Fruit fly (Drosophila melanogaster) whole organism, embryonic: Measurements from ENCODE around the gene CG12182.

ENCODE experiments used
- Atf6 ChIP-seq: fragments of 200-800 bp; sonication (Bioruptor generic); IDR thresholded peaks from 2 replicates; pipeline ENCODE4 v1.3.6; 2022; ENCODE audit warnings: missing biosample characterization, missing genetic modification characterization
- CG10274 ChIP-seq: fragments of 200-800 bp; sonication (Bioruptor generic); optimal IDR thresholded peaks from 3 replicates; lab custom pipeline; 2017; ENCODE audit warnings: missing biosample characterization, mild to moderate bottlenecking, missing genetic modification characterization
- CG11695 ChIP-seq: fragments of 200-800 bp; sonication (Bioruptor generic); IDR thresholded peaks from 3 replicates; pipeline ENCODE4 v1.3.6; 2022; ENCODE audit warnings: missing biosample characterization, missing genetic modification characterization
- CG1233 ChIP-seq: fragments of 200-800 bp; sonication (Bioruptor generic); optimal IDR thresholded peaks from 4 replicates; lab custom pipeline; 2018; ENCODE audit warnings: missing biosample characterization, mild to moderate bottlenecking, missing genetic modification characterization
- CG12744 ChIP-seq: fragments of 200-800 bp; sonication (Bioruptor generic); optimal IDR thresholded peaks from 2 replicates; lab custom pipeline; 2016; ENCODE audit warnings: missing biosample characterization, missing genetic modification characterization
- CG14860 ChIP-seq: fragments of 200-800 bp; sonication (Bioruptor generic); IDR thresholded peaks from 3 replicates; pipeline ENCODE4 v1.3.6; 2022; ENCODE audit warnings: missing biosample characterization, missing genetic modification characterization; ENCODE audit not compliant: partially characterized antibody
- CG16779 ChIP-seq: fragments of 200-800 bp; sonication (Bioruptor generic); IDR thresholded peaks from 2 replicates; pipeline ENCODE4 v1.3.6; 2022; ENCODE audit warnings: missing biosample characterization, missing genetic modification characterization
- CG17328 ChIP-seq: fragments of 200-800 bp; sonication (Bioruptor generic); IDR thresholded peaks from 2 replicates; pipeline ENCODE4 v1.3.6; 2022; ENCODE audit warnings: missing biosample characterization, missing genetic modification characterization
- CG31441 ChIP-seq: fragments of 200-800 bp; sonication (Bioruptor generic); IDR thresholded peaks from 2 replicates; pipeline ENCODE4 v1.3.6; 2022; ENCODE audit warnings: missing biosample characterization, missing genetic modification characterization
- CG43689 ChIP-seq: fragments of 200-800 bp; sonication (Bioruptor generic); IDR thresholded peaks from 2 replicates; pipeline ENCODE4 v1.3.6; 2022; ENCODE audit warnings: missing biosample characterization, missing genetic modification characterization
- CG4617 ChIP-seq: fragments of 200-800 bp; sonication (Bioruptor generic); optimal IDR thresholded peaks from 3 replicates; lab custom pipeline; 2016; ENCODE audit warnings: missing biosample characterization, missing genetic modification characterization, borderline replicate concordance
- CG6813 ChIP-seq: fragments of 200-800 bp; sonication (Bioruptor generic); optimal IDR thresholded peaks from 2 replicates; lab custom pipeline; 2017; ENCODE audit warnings: missing biosample characterization, missing genetic modification characterization, mild to moderate bottlenecking, moderate library complexity, missing genetic modification reagents
- CG7556 ChIP-seq: fragments of 200-800 bp; sonication (Bioruptor generic); optimal IDR thresholded peaks from 2 replicates; lab custom pipeline; 2017; ENCODE audit warnings: missing biosample characterization, mild to moderate bottlenecking, missing genetic modification characterization
- CG7745 ChIP-seq: fragments of 200-800 bp; sonication (Bioruptor generic); optimal IDR thresholded peaks from 2 replicates; lab custom pipeline; 2018; ENCODE audit warnings: missing biosample characterization, mild to moderate bottlenecking, missing genetic modification characterization, moderate library complexity
- CG8359 ChIP-seq: fragments of 200-800 bp; sonication (Bioruptor generic); optimal IDR thresholded peaks from 2 replicates; lab custom pipeline; 2017; ENCODE audit warnings: missing biosample characterization, mild to moderate bottlenecking, missing genetic modification characterization, borderline replicate concordance
- Camta ChIP-seq: fragments of 200-800 bp; sonication (Bioruptor generic); optimal IDR thresholded peaks from 2 replicates; lab custom pipeline; 2016; ENCODE audit warnings: missing biosample characterization, missing genetic modification characterization
- Dad ChIP-seq: fragments of 200-800 bp; sonication (Bioruptor generic); optimal IDR thresholded peaks from 3 replicates; lab custom pipeline; 2016; ENCODE audit warnings: missing biosample characterization, missing genetic modification characterization
- Dip2 ChIP-seq: fragments of 200-800 bp; sonication (Bioruptor generic); IDR thresholded peaks from 2 replicates; pipeline ENCODE4 v1.3.6; 2022; ENCODE audit warnings: missing biosample characterization, missing genetic modification characterization
- E2f2 ChIP-seq: fragments of 200-800 bp; sonication (Bioruptor generic); IDR thresholded peaks from 2 replicates; pipeline ENCODE4 v1.3.6; 2022; ENCODE audit warnings: missing biosample characterization, missing genetic modification characterization
- H15 ChIP-seq: fragments of 200-800 bp; sonication (Bioruptor generic); IDR thresholded peaks from 3 replicates; pipeline ENCODE4 v1.3.6; 2022; ENCODE audit warnings: missing biosample characterization, missing genetic modification characterization
- HLH54F ChIP-seq: fragments of 200-800 bp; sonication (Bioruptor generic); optimal IDR thresholded peaks from 3 replicates; lab custom pipeline; 2016; ENCODE audit warnings: missing biosample characterization, missing genetic modification characterization
- HLHmδ ChIP-seq: fragments of 200-800 bp; sonication (Bioruptor generic); optimal IDR thresholded peaks from 2 replicates; lab custom pipeline; 2018; ENCODE audit warnings: missing biosample characterization, mild to moderate bottlenecking, missing genetic modification characterization, moderate library complexity
- Hsf ChIP-seq: fragments of 200-800 bp; sonication (Bioruptor generic); optimal IDR thresholded peaks from 3 replicates; lab custom pipeline; 2016; ENCODE audit warnings: missing biosample characterization, missing genetic modification characterization
- Jarid2 ChIP-seq: fragments of 200-800 bp; sonication (Bioruptor generic); optimal IDR thresholded peaks from 3 replicates; lab custom pipeline; 2017; ENCODE audit warnings: mild to moderate bottlenecking, missing biosample characterization, missing genetic modification reagents, missing genetic modification characterization
- Lhr ChIP-seq: fragments of 200-800 bp; sonication (Bioruptor generic); optimal IDR thresholded peaks from 3 replicates; lab custom pipeline; 2017; ENCODE audit warnings: mild to moderate bottlenecking, missing biosample characterization, missing genetic modification reagents, missing genetic modification characterization
- Neu2 ChIP-seq: fragments of 200-800 bp; sonication (Bioruptor generic); optimal IDR thresholded peaks from 3 replicates; lab custom pipeline; 2016; ENCODE audit warnings: missing biosample characterization, missing genetic modification characterization, borderline replicate concordance
- Oaz ChIP-seq: fragments of 200-800 bp; sonication (Bioruptor generic); IDR thresholded peaks from 2 replicates; pipeline ENCODE4 v1.3.6; 2022; ENCODE audit warnings: missing biosample characterization, missing genetic modification characterization
- Ptx1 ChIP-seq: fragments of 200-800 bp; sonication (Bioruptor generic); IDR thresholded peaks from 2 replicates; pipeline ENCODE4 v1.3.6; 2022; ENCODE audit warnings: missing biosample characterization, missing genetic modification characterization
- Rx ChIP-seq: fragments of 200-800 bp; sonication (Bioruptor generic); IDR thresholded peaks from 2 replicates; pipeline ENCODE4 v1.3.6; 2022; ENCODE audit warnings: missing biosample characterization, missing genetic modification characterization
- Spps ChIP-seq: fragments of 200-800 bp; sonication (Bioruptor generic); optimal IDR thresholded peaks from 2 replicates; lab custom pipeline; 2018; ENCODE audit warnings: missing biosample characterization, mild to moderate bottlenecking, missing genetic modification characterization
- Trl ChIP-seq, 3 experiments: fragments of >200 bp in 2 of 3; fragments of 200-800 bp in 1 of 3; sonication (Bioruptor generic) in 1 of 3; optimal IDR thresholded peaks; 2 replicates in 1 of 3; 3 replicates in 2 of 3; lab custom pipeline; 2016 to 2017; ENCODE audit warnings: missing biosample characterization in 1 of 3, missing genetic modification characterization in 1 of 3
- az2 ChIP-seq: fragments of 200-800 bp; sonication (Bioruptor generic); optimal IDR thresholded peaks from 3 replicates; lab custom pipeline; 2016; ENCODE audit warnings: missing biosample characterization, missing genetic modification characterization
- bbx ChIP-seq: fragments of 200-800 bp; sonication (Bioruptor generic); IDR thresholded peaks from 2 replicates; pipeline ENCODE4 v1.3.6; 2022; ENCODE audit warnings: missing biosample characterization, missing genetic modification characterization; ENCODE audit not compliant: partially characterized antibody
- br ChIP-seq: fragments of >200 bp; optimal IDR thresholded peaks from 2 replicates; lab custom pipeline; 2017
- chn ChIP-seq: fragments of 200-800 bp; sonication (Bioruptor generic); optimal IDR thresholded peaks from 2 replicates; lab custom pipeline; 2016; ENCODE audit warnings: missing biosample characterization, missing genetic modification characterization
- disco-r ChIP-seq: fragments of 200-800 bp; sonication (Bioruptor generic); optimal IDR thresholded peaks from 2 replicates; lab custom pipeline; 2016; ENCODE audit warnings: missing biosample characterization, missing genetic modification characterization
- gsb-n ChIP-seq: fragments of 200-800 bp; sonication (Bioruptor generic); optimal IDR thresholded peaks from 3 replicates; lab custom pipeline; 2018; ENCODE audit warnings: missing biosample characterization, mild to moderate bottlenecking, missing genetic modification characterization
- hb ChIP-seq: fragments of 200-800 bp; sonication (Bioruptor generic); IDR thresholded peaks from 3 replicates; pipeline ENCODE4 v1.3.6; 2022; ENCODE audit warnings: missing biosample characterization, missing genetic modification characterization; ENCODE audit not compliant: partially characterized antibody
- mirr ChIP-seq: fragments of 200-800 bp; sonication (Bioruptor generic); optimal IDR thresholded peaks from 3 replicates; lab custom pipeline; 2018; ENCODE audit warnings: missing biosample characterization, mild to moderate bottlenecking, missing genetic modification characterization
- mld ChIP-seq: fragments of 200-800 bp; sonication (Bioruptor generic); IDR thresholded peaks from 3 replicates; pipeline ENCODE4 v1.3.6; 2022; ENCODE audit warnings: missing biosample characterization, missing genetic modification characterization; ENCODE audit not compliant: partially characterized antibody
- nau ChIP-seq: fragments of 200-800 bp; sonication (Bioruptor generic); optimal IDR thresholded peaks from 3 replicates; lab custom pipeline; 2017; ENCODE audit warnings: missing biosample characterization, mild to moderate bottlenecking, missing genetic modification characterization, missing genetic modification reagents
- peb ChIP-seq: fragments of 200-800 bp; sonication (Bioruptor generic); IDR thresholded peaks from 2 replicates; pipeline ENCODE4 v1.3.6; 2022; ENCODE audit warnings: missing biosample characterization, missing genetic modification characterization
- sc ChIP-seq, 3 experiments: fragments of >200 bp in 2 of 3; fragments of 200-800 bp in 1 of 3; sonication (Bioruptor generic) in 1 of 3; optimal IDR thresholded peaks; 2 replicates in 2 of 3; 3 replicates in 1 of 3; lab custom pipeline; 2017; ENCODE audit warnings: mild to moderate bottlenecking in 1 of 3, missing biosample characterization in 1 of 3, missing genetic modification characterization in 1 of 3, missing genetic modification reagents in 1 of 3
- sd ChIP-seq: fragments of 200-800 bp; sonication (Bioruptor generic); optimal IDR thresholded peaks from 3 replicates; lab custom pipeline; 2018; ENCODE audit warnings: missing biosample characterization, mild to moderate bottlenecking, missing genetic modification characterization, moderate library complexity
- so ChIP-seq: fragments of 200-800 bp; sonication (Bioruptor generic); IDR thresholded peaks from 3 replicates; pipeline ENCODE4 v1.3.6; 2022; ENCODE audit warnings: missing biosample characterization, missing genetic modification characterization
- sob ChIP-seq: fragments of 200-800 bp; sonication (Bioruptor generic); IDR thresholded peaks from 2 replicates; pipeline ENCODE4 v1.3.6; 2022; ENCODE audit warnings: missing biosample characterization, missing genetic modification characterization
- toy ChIP-seq: fragments of 200-800 bp; sonication (Bioruptor generic); IDR thresholded peaks from 2 replicates; pipeline ENCODE4 v1.3.6; 2022; ENCODE audit warnings: missing biosample characterization, missing genetic modification characterization
- ttk ChIP-seq: fragments of 200-800 bp; sonication (Bioruptor generic); IDR thresholded peaks from 2 replicates; pipeline ENCODE4 v2.1.2; 2022; ENCODE audit warnings: missing biosample characterization, missing genetic modification characterization
- unc-4 ChIP-seq: fragments of 200-800 bp; sonication (Bioruptor generic); IDR thresholded peaks from 2 replicates; pipeline ENCODE4 v1.3.6; 2022; ENCODE audit warnings: missing biosample characterization, missing genetic modification characterization; ENCODE audit not compliant: partially characterized antibody
- vnd ChIP-seq: fragments of 200-800 bp; sonication (Bioruptor generic); IDR thresholded peaks from 3 replicates; pipeline ENCODE4 v1.3.6; 2022; ENCODE audit warnings: missing biosample characterization, missing genetic modification characterization; ENCODE audit not compliant: partially characterized antibody
- zfh2 ChIP-seq: fragments of 200-800 bp; sonication (Bioruptor generic); optimal IDR thresholded peaks from 2 replicates; lab custom pipeline; 2016; ENCODE audit warnings: missing biosample characterization, missing genetic modification characterization

The CG12182 gene

DNA sequence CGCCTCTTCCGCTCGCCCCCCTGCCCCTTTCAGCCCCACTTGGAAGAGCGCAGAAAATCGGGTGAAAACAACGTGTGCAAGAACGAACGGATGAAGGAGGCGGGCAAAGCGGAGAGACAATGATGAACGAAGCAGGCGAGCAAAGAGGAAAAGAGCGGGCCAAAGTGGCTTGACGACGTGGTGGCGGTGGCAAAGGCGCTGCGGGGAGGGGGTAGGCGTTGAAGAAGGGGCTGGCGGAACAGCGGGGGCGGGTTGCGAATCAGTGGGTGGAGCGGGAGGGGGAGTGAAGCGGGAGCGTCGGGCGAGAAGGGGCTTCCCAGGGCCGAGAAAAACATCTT, 33.4 kb upstream of the CG12182 start (continued):
- TF ChIP-seq vnd (GFP tag; lab: Robert Waterston, UW), result no peak
- TF ChIP-seq sob, result no peak
- no peak for TF ChIP-seq Rx (GFP tag; lab: Robert Waterston, UW)
- no peak for TF ChIP-seq Dip2 (GFP tag; lab: Robert Waterston, UW)
- no peak for TF ChIP-seq Lhr
- TF ChIP-seq Camta, result no peak
- no peak for TF ChIP-seq Hsf (GFP tag; lab: Kevin White, UChicago)
- no peak for TF ChIP-seq CG31441 (GFP tag; lab: Robert Waterston, UW)
- no peak for TF ChIP-seq Dad
- no peak for TF ChIP-seq sd (tag; lab: Kevin White, UChicago)
- TF ChIP-seq chn (GFP tag; lab: Kevin White, UChicago), result no peak
- TF ChIP-seq CG1233 (GFP tag; lab: Kevin White, UChicago), result no peak
- TF ChIP-seq sc (optimal IDR thresholded peaks at IDR 0.05; lab: Kevin White, UChicago), result no peak
- TF ChIP-seq sc (GFP tag; optimal IDR thresholded peaks at IDR 0.05; lab: Kevin White, UChicago), result no peak
- TF ChIP-seq Neu2, result no peak
- TF ChIP-seq Oaz, result no peak
- no peak for TF ChIP-seq CG7745
- TF ChIP-seq gsb-n (tag; lab: Kevin White, UChicago), result no peak
- TF ChIP-seq so (GFP tag; lab: Robert Waterston, UW), result no peak
- no peak for TF ChIP-seq Jarid2 (GFP tag; lab: Kevin White, UChicago)
- TF ChIP-seq CG17328 (GFP tag; lab: Robert Waterston, UW), result no peak
- TF ChIP-seq Ptx1 (GFP tag; lab: Robert Waterston, UW), result no peak
- no peak for TF ChIP-seq CG8359 (GFP tag; lab: Kevin White, UChicago)
- 0 out of 2 replicates have a peak, but pooled peaks have one; percentile 11 for TF ChIP-seq ttk
- no peak for TF ChIP-seq disco-r (GFP tag; lab: Kevin White, UChicago)
- TF ChIP-seq CG11695 (GFP tag; lab: Robert Waterston, UW), result no peak
- TF ChIP-seq CG6813 (GFP tag; lab: Kevin White, UChicago), result no peak
- no peak for TF ChIP-seq CG10274 (GFP tag; lab: Kevin White, UChicago)
- TF ChIP-seq bbx (GFP tag; lab: Robert Waterston, UW), result no peak
- no peak for TF ChIP-seq H15 (GFP tag; lab: Robert Waterston, UW)
- TF ChIP-seq Atf6 (GFP tag; lab: Robert Waterston, UW), result no peak
- no peak for TF ChIP-seq toy (GFP tag; lab: Robert Waterston, UW)
- no peak for TF ChIP-seq HLH54F (GFP tag; lab: Kevin White, UChicago)
- no peak for TF ChIP-seq CG4617 (GFP tag; lab: Kevin White, UChicago)
- no peak for TF ChIP-seq E2f2 (GFP tag; lab: Robert Waterston, UW)
- TF ChIP-seq CG12744, result no peak
- no peak for TF ChIP-seq zfh2
- no peak for TF ChIP-seq CG14860 (GFP tag; lab: Robert Waterston, UW)
- no peak for TF ChIP-seq CG16779
- no peak for TF ChIP-seq mld (GFP tag; lab: Robert Waterston, UW)
- TF ChIP-seq HLHmδ, result no peak
- TF ChIP-seq az2, result no peak
- no peak for TF ChIP-seq CG7556
- peak; percentile 22 for TF ChIP-seq mirr (GFP tag; lab: Kevin White, UChicago)
- peak; percentile 5 to 6 for TF ChIP-seq Trl (optimal IDR thresholded peaks at IDR 0.05; lab: Kevin White, UChicago)
- no peak for TF ChIP-seq Trl (GFP tag; optimal IDR thresholded peaks at IDR 0.05; lab: Kevin White, UChicago)
- no peak for TF ChIP-seq Spps (tag; lab: Kevin White, UChicago)
- no peak for TF ChIP-seq peb (GFP tag; lab: Robert Waterston, UW)
- peak; percentile 34; the same call in 1 of the 2 replicates for TF ChIP-seq unc-4 (GFP tag; lab: Robert Waterston, UW)
- peak; percentile 5 for TF ChIP-seq nau (GFP tag; lab: Kevin White, UChicago)
- no peak for TF ChIP-seq br (lab: Kevin White, UChicago)
- TF ChIP-seq hb (GFP tag; lab: Robert Waterston, UW), result no peak
- TF ChIP-seq CG43689 (GFP tag; lab: Robert Waterston, UW), result no peak
